Worm (Caenorhabditis elegans) whole organism, L3 larva: ENCODE data around the gene R10D12.13.

Experiments
- ZK546.5 ChIP-seq: sonication (generic microtip); optimal IDR thresholded peaks from 2 replicates; lab custom pipeline; 2017; ENCODE audit warnings: missing biosample characterization, missing genetic modification characterization
- aly-2 ChIP-seq: fragments of 150-350 bp; optimal IDR thresholded peaks from 2 replicates; lab custom pipeline; 2014; ENCODE audit warnings: missing biosample characterization, missing genetic modification characterization
- ama-1 ChIP-seq: fragments of 150-350 bp; optimal IDR thresholded peaks from 2 replicates; lab custom pipeline; 2018
- ceh-82 ChIP-seq: fragments of 150-350 bp; optimal IDR thresholded peaks from 2 replicates; lab custom pipeline; 2014; ENCODE audit warnings: missing biosample characterization, missing genetic modification characterization
- ceh-9 ChIP-seq: sonication (generic microtip); optimal IDR thresholded peaks from 2 replicates; lab custom pipeline; 2018; ENCODE audit warnings: missing biosample characterization, missing genetic modification characterization
- daf-12 ChIP-seq: fragments of 150-350 bp; optimal IDR thresholded peaks from 2 replicates; lab custom pipeline; 2014; ENCODE audit warnings: missing biosample characterization, missing genetic modification reagents, missing genetic modification characterization
- elt-1 ChIP-seq: fragments of 150-350 bp; optimal IDR thresholded peaks from 2 replicates; lab custom pipeline; 2014; ENCODE audit warnings: missing biosample characterization, missing genetic modification characterization
- elt-2 ChIP-seq: sonication (generic microtip); optimal IDR thresholded peaks from 2 replicates; lab custom pipeline; 2016; ENCODE audit warnings: missing genetic modification reagents, mild to moderate bottlenecking, missing genetic modification characterization, missing compliant biosample characterization
- elt-3 ChIP-seq, 3 experiments: fragments of 150-350 bp in 1 of 3; sonication (generic microtip) in 2 of 3; optimal IDR thresholded peaks; 2 replicates in 2 of 3; 4 replicates in 1 of 3; lab custom pipeline; 2014 to 2017; ENCODE audit warnings: missing biosample characterization in 3 of 3, missing genetic modification characterization in 3 of 3
- eor-1 ChIP-seq, 2 experiments: fragments of 150-350 bp; optimal IDR thresholded peaks; 2 replicates each; lab custom pipeline; 2014 to 2018; ENCODE audit warnings: missing biosample characterization in 2 of 2, missing genetic modification characterization in 2 of 2
- hmg-11 ChIP-seq: sonication (generic microtip); optimal IDR thresholded peaks from 2 replicates; lab custom pipeline; 2016; ENCODE audit warnings: missing genetic modification characterization, missing compliant biosample characterization
- jun-1 ChIP-seq: fragments of 150-350 bp; optimal IDR thresholded peaks from 2 replicates; lab custom pipeline; 2014; ENCODE audit warnings: missing biosample characterization, missing genetic modification reagents, missing genetic modification characterization
- lin-15B ChIP-seq: fragments of 150-350 bp; optimal IDR thresholded peaks from 2 replicates; lab custom pipeline; 2014; ENCODE audit warnings: missing biosample characterization, missing genetic modification characterization
- lin-39 ChIP-seq: fragments of 150-350 bp; optimal IDR thresholded peaks from 2 replicates; lab custom pipeline; 2018; ENCODE audit warnings: missing biosample characterization, missing genetic modification reagents, missing genetic modification characterization
- lsy-12 ChIP-seq: sonication (generic microtip); optimal IDR thresholded peaks from 2 replicates; lab custom pipeline; 2016; ENCODE audit warnings: mild to moderate bottlenecking, missing genetic modification characterization, missing compliant biosample characterization
- mml-1 ChIP-seq: fragments of 150-350 bp; sonication (generic microtip); optimal IDR thresholded peaks from 3 replicates; lab custom pipeline; 2014; ENCODE audit warnings: missing biosample characterization, missing genetic modification characterization
- nfya-1 ChIP-seq: sonication (generic microtip); optimal IDR thresholded peaks from 2 replicates; lab custom pipeline; 2017; ENCODE audit warnings: missing genetic modification characterization, mild to moderate bottlenecking, missing compliant biosample characterization, antibody characterized with exemption, moderate library complexity; ENCODE audit not compliant: insufficient read depth
- nhr-11 ChIP-seq: fragments of 150-350 bp; optimal IDR thresholded peaks from 2 replicates; lab custom pipeline; 2014; ENCODE audit warnings: missing biosample characterization, missing genetic modification characterization
- nhr-12 ChIP-seq: fragments of 150-350 bp; optimal IDR thresholded peaks from 2 replicates; lab custom pipeline; 2014; ENCODE audit warnings: missing biosample characterization, missing genetic modification characterization
- nhr-23 ChIP-seq: fragments of 150-350 bp; optimal IDR thresholded peaks from 2 replicates; lab custom pipeline; 2014; ENCODE audit warnings: missing biosample characterization, missing genetic modification reagents, missing genetic modification characterization
- nhr-25 ChIP-seq: sonication (generic microtip); optimal IDR thresholded peaks from 2 replicates; lab custom pipeline; 2017; ENCODE audit warnings: missing biosample characterization, missing genetic modification characterization
- nhr-28 ChIP-seq: fragments of 150-350 bp; optimal IDR thresholded peaks from 2 replicates; lab custom pipeline; 2014; ENCODE audit warnings: missing biosample characterization, missing genetic modification characterization
- nhr-43 ChIP-seq: sonication (generic microtip); optimal IDR thresholded peaks from 2 replicates; lab custom pipeline; 2016; ENCODE audit warnings: mild to moderate bottlenecking, missing genetic modification characterization, missing compliant biosample characterization; ENCODE audit not compliant: poor library complexity, severe bottlenecking
- nhr-67 ChIP-seq: fragments of 150-350 bp; optimal IDR thresholded peaks from 2 replicates; lab custom pipeline; 2014; ENCODE audit warnings: missing biosample characterization, missing genetic modification characterization
- nhr-77 ChIP-seq: fragments of 150-350 bp; optimal IDR thresholded peaks from 2 replicates; lab custom pipeline; 2014; ENCODE audit warnings: missing biosample characterization, missing genetic modification characterization
- pha-4 ChIP-seq: fragments of 150-350 bp; optimal IDR thresholded peaks from 2 replicates; lab custom pipeline; 2014; ENCODE audit warnings: missing biosample characterization, missing genetic modification reagents, missing genetic modification characterization
- pqm-1 ChIP-seq: fragments of 150-350 bp; optimal IDR thresholded peaks from 2 replicates; lab custom pipeline; 2017; ENCODE audit warnings: missing biosample characterization, missing genetic modification characterization, inconsistent platforms
- snpc-4 ChIP-seq: fragments of 150-350 bp; optimal IDR thresholded peaks from 2 replicates; lab custom pipeline; 2014; ENCODE audit warnings: missing biosample characterization, missing genetic modification characterization
- unc-39 ChIP-seq: sonication (generic microtip); optimal IDR thresholded peaks from 4 replicates; lab custom pipeline; 2017; ENCODE audit warnings: missing biosample characterization, missing genetic modification characterization
- ztf-4 ChIP-seq: fragments of 150-350 bp; optimal IDR thresholded peaks from 2 replicates; lab custom pipeline; 2014; ENCODE audit warnings: missing biosample characterization, missing genetic modification characterization

The R10D12.13 gene

ce11 chrV:13935423-13935822 lies 26.8 kb upstream of the R10D12.13 start:
- TF ChIP-seq elt-3 (tag; optimal IDR thresholded peaks at IDR 0.05; lab: Kevin White, UChicago) (peak in 1 of 3 experiments; percentile 42), eor-1 (tag; optimal IDR thresholded peaks at IDR 0.05; lab: Kevin White, UChicago) (no peak)
- TF ChIP-seq, all 47 proteins: peak for 1

ce11 chrV:13936052-13936451 lies 26.2 kb upstream of the R10D12.13 start:
- peak in 1 of 3 experiments; percentile 27 for TF ChIP-seq elt-3 (tag; optimal IDR thresholded peaks at IDR 0.05; lab: Kevin White, UChicago)
- no peak for TF ChIP-seq ceh-82 (tag; lab: Kevin White, UChicago)
- peak; percentile 49 for TF ChIP-seq nhr-43 (tag; lab: Kevin White, UChicago)
- TF ChIP-seq ZK546.5: no peak
- no peak for TF ChIP-seq nhr-77 (tag; lab: Kevin White, UChicago)
- TF ChIP-seq nhr-25 (tag; lab: Kevin White, UChicago): peak; percentile 16
- no peak for TF ChIP-seq mml-1 (tag; lab: Kevin White, UChicago)
- no peak for TF ChIP-seq ceh-9
- peak; percentile 29 for TF ChIP-seq nhr-23 (tag; lab: Kevin White, UChicago)
- no peak for TF ChIP-seq unc-39 (tag; lab: Kevin White, UChicago)

ce11 chrV:13936850-13937249 lies 25.4 kb upstream of the R10D12.13 start, which contains the start of gene srw-145:
Gene srw-145, plus strand, starts transcription at chrV:13937150.
- TF ChIP-seq nhr-67 (tag; lab: Kevin White, UChicago): no peak
- TF ChIP-seq nhr-11 (tag; lab: Kevin White, UChicago): peak; percentile 62
- TF ChIP-seq nhr-77 (tag; lab: Kevin White, UChicago): no peak
- TF ChIP-seq nhr-23 (tag; lab: Kevin White, UChicago): no peak
- TF ChIP-seq snpc-4 (tag; lab: Kevin White, UChicago): no peak
- no peak for TF ChIP-seq hmg-11
- no peak for TF ChIP-seq ama-1 (lab: Kevin White, UChicago)
- TF ChIP-seq lin-39: no peak
- TF ChIP-seq lsy-12: no peak

- no peak for TF ChIP-seq elt-2
- no peak for TF ChIP-seq pha-4 (tag; lab: Kevin White, UChicago)
Observed at ce11 chrV:13942082-13942481, 20.1 kb upstream of the R10D12.13 start, which contains the start of gene dpr-1. Gene dpr-1, minus strand, starts transcription at chrV:13942182.

- no peak for TF ChIP-seq jun-1 (tag; lab: Kevin White, UChicago)
Observed at ce11 chrV:13946385-13947019, 15.7 kb upstream of the R10D12.13 start, which contains the start of the genes srx-10 and clec-226. Gene srx-10, minus strand, starts transcription at chrV:13946485. Gene clec-226, plus strand, starts transcription at chrV:13946969.

ce11 chrV:13949010-13949409 lies 13.2 kb upstream of the R10D12.13 start, which contains the start of gene R10D12.6:
Gene R10D12.6, plus strand, starts transcription at chrV:13949310.
- TF ChIP-seq pqm-1 (tag; lab: Kevin White, UChicago) (peak; percentile 38), nhr-28 (tag; lab: Kevin White, UChicago) (no peak), nhr-11 (tag; lab: Kevin White, UChicago) (no peak), pha-4 (tag; lab: Kevin White, UChicago) (no peak), nhr-12 (tag; lab: Kevin White, UChicago) (no peak), elt-1 (no peak), elt-3 (tag; optimal IDR thresholded peaks at IDR 0.05; lab: Kevin White, UChicago) (no peak), ztf-4 (tag; lab: Kevin White, UChicago) (no peak), elt-2 (peak; percentile 3), aly-2 (no peak), lin-15B (no peak), snpc-4 (tag; lab: Kevin White, UChicago) (no peak), nhr-43 (tag; lab: Kevin White, UChicago) (no peak), nfya-1 (tag; lab: Kevin White, UChicago) (no peak), daf-12 (tag; lab: Kevin White, UChicago) (no peak), ZK546.5 (no peak)
